Fruit fly (Drosophila melanogaster): Measurements from ENCODE around the gene PGRP-LD.
A peak's percentile ranks its signal among the peaks of the same experiment; 100 is the strongest.

PGRP-LD gene

dm6 chr3L:5813016-5813415, 33.2 kb downstream of the PGRP-LD start, which contains the start of gene mad2 (continued):
- TF ChIP-seq CG11560 (tag; IDR thresholded peaks at IDR 0.05) (peak; percentile 85; the same call in 2 of the 3 replicates), dati (GFP tag; IDR thresholded peaks at IDR 0.05) (no peak), lola (GFP tag; optimal IDR thresholded peaks at IDR 0.05) (peak in 1 of 3 experiments; percentile 10), maf-S (GFP tag; optimal IDR thresholded peaks at IDR 0.05) (peak; percentile 5), abd-A (tag; optimal IDR thresholded peaks at IDR 0.05) (no peak), CG30431 (GFP tag; optimal IDR thresholded peaks at IDR 0.05) (no peak), Med (GFP tag) (peak; percentile 86), lmd (GFP tag; IDR thresholded peaks at IDR 0.05) (no peak), Fer2 (tag; optimal IDR thresholded peaks at IDR 0.05) (no peak), B-H2 (GFP tag; optimal IDR thresholded peaks at IDR 0.05) (peak; percentile 45), Elba2 (GFP tag; optimal IDR thresholded peaks at IDR 0.05) (no peak), CG12391 (tag; optimal IDR thresholded peaks at IDR 0.05) (peak; percentile 49), CG8089 (GFP tag; optimal IDR thresholded peaks at IDR 0.05) (no peak), ewg (GFP tag; optimal IDR thresholded peaks at IDR 0.05) (peak; percentile 4), Dp (GFP tag; optimal IDR thresholded peaks at IDR 0.05) (peak; percentile 100), odd (GFP tag; optimal IDR thresholded peaks at IDR 0.05) (no peak), CG34422 (GFP tag; IDR thresholded peaks at IDR 0.05) (0 out of 3 replicates have a peak, but pooled peaks have one; percentile 40), cato (GFP tag; optimal IDR thresholded peaks at IDR 0.05; ENCODE audit: borderline replicate concordance) (no peak), kni (GFP tag; optimal IDR thresholded peaks at IDR 0.05) (no peak), CG2889 (GFP tag; IDR thresholded peaks at IDR 0.05) (no peak), Pdp1 (GFP tag; optimal IDR thresholded peaks at IDR 0.05) (peak in 1 of 2 experiments; percentile 48), CG4424 (GFP tag; optimal IDR thresholded peaks at IDR 0.05) (no peak), bbx (GFP tag; IDR thresholded peaks at IDR 0.05; ENCODE audit: partially characterized antibody) (peak; percentile 59; the same call in 1 of the 2 replicates), CG8924 (tag; optimal IDR thresholded peaks at IDR 0.05) (peak; percentile 14), CG7745 (tag; optimal IDR thresholded peaks at IDR 0.05) (no peak), nmo (GFP tag; optimal IDR thresholded peaks at IDR 0.05) (peak; percentile 79), CG11695 (GFP tag; IDR thresholded peaks at IDR 0.05) (no peak), otp (GFP tag; IDR thresholded peaks at IDR 0.05) (no peak), salm (tag; optimal IDR thresholded peaks at IDR 0.05) (no peak), vfl (GFP tag; optimal IDR thresholded peaks at IDR 0.05) (no peak), zfh2 (GFP tag; optimal IDR thresholded peaks at IDR 0.05) (peak; percentile 8), CG6689 (GFP tag; IDR thresholded peaks at IDR 0.05) (no peak), NC2α (GFP tag; optimal IDR thresholded peaks at IDR 0.05) (no peak), lilli (GFP tag; optimal IDR thresholded peaks at IDR 0.05) (peak; percentile 11), Dek (tag; optimal IDR thresholded peaks at IDR 0.05) (peak; percentile 39), CG6175 (GFP tag; IDR thresholded peaks at IDR 0.05) (no peak), Ada2b (GFP tag; IDR thresholded peaks at IDR 0.05) (no peak), CG31441 (GFP tag; IDR thresholded peaks at IDR 0.05) (no peak), HLH4C (GFP tag; IDR thresholded peaks at IDR 0.05; ENCODE audit: partially characterized antibody) (peak; percentile 65), fd102C (GFP tag; optimal IDR thresholded peaks at IDR 0.05) (no peak), CG34224 (GFP tag; IDR thresholded peaks at IDR 0.05; ENCODE audit: partially characterized antibody) (peak; percentile 74), Bgb (GFP tag; IDR thresholded peaks at IDR 0.05; ENCODE audit: partially characterized antibody) (peak; percentile 71), CG12299 (tag; optimal IDR thresholded peaks at IDR 0.05) (peak; percentile 15), row (GFP tag; IDR thresholded peaks at IDR 0.05) (peak; percentile 38; the same call in 1 of the 3 replicates), ap (GFP tag; IDR thresholded peaks at IDR 0.05) (no peak), CG12659 (GFP tag; optimal IDR thresholded peaks at IDR 0.05) (peak; percentile 55), psq (GFP tag; optimal IDR thresholded peaks at IDR 0.05) (no peak), Sin3A (optimal IDR thresholded peaks at IDR 0.05) (peak; percentile 65), grau (tag; optimal IDR thresholded peaks at IDR 0.05) (peak; percentile 38), cad (GFP tag; optimal IDR thresholded peaks at IDR 0.05) (peak; percentile 20), Atf3 (GFP tag; optimal IDR thresholded peaks at IDR 0.05) (no peak)
